Worm (Caenorhabditis elegans) whole organism, L4 larva: Measurements from ENCODE around the gene srh-220.

Experiments
- F44E2.7 ChIP-seq: fragments of 200-800 bp; sonication (Bioruptor generic); IDR thresholded peaks from 2 replicates; pipeline ENCODE4 v2.1.2; 2022; ENCODE audit warnings: missing genetic modification characterization, missing compliant biosample characterization
- T20F7.1 ChIP-seq: fragments of 200-800 bp; sonication (Bioruptor generic); optimal IDR thresholded peaks from 2 replicates; lab custom pipeline; 2018; ENCODE audit warnings: mild to moderate bottlenecking, missing genetic modification characterization, missing compliant biosample characterization
- T26A8.4 ChIP-seq: fragments of 200-800 bp; sonication (Bioruptor generic); IDR thresholded peaks from 2 replicates; pipeline ENCODE4 v1.3.6; 2022; ENCODE audit warnings: missing genetic modification characterization, missing compliant biosample characterization
- Y105C5A.15 ChIP-seq: fragments of 200-800 bp; sonication (Bioruptor generic); IDR thresholded peaks from 2 replicates; pipeline ENCODE4 v1.3.6; 2022; ENCODE audit warnings: missing genetic modification characterization, missing compliant biosample characterization
- Y48G9A.11 ChIP-seq: fragments of 200-800 bp; sonication (Bioruptor generic); IDR thresholded peaks from 2 replicates; pipeline ENCODE4 v1.3.6; 2022; ENCODE audit warnings: missing genetic modification reagents, missing genetic modification characterization, missing compliant biosample characterization
- ZK337.2 ChIP-seq: fragments of 200-800 bp; sonication (Bioruptor generic); IDR thresholded peaks from 2 replicates; pipeline ENCODE4 v1.3.6; 2022; ENCODE audit warnings: missing genetic modification reagents, missing genetic modification characterization, missing compliant biosample characterization
- aha-1 ChIP-seq: fragments of 150-350 bp; peaks from one replicate; lab custom pipeline; 2014; ENCODE audit warnings: missing biosample characterization, missing genetic modification characterization
- aly-2 ChIP-seq: sonication (generic microtip); optimal IDR thresholded peaks from 2 replicates; lab custom pipeline; 2018; ENCODE audit warnings: missing biosample characterization, missing genetic modification characterization
- ceh-28 ChIP-seq: fragments of 150-350 bp; optimal IDR thresholded peaks from 2 replicates; lab custom pipeline; 2014; ENCODE audit warnings: missing biosample characterization, missing genetic modification reagents, missing genetic modification characterization
- ceh-62 ChIP-seq: sonication (generic microtip); optimal IDR thresholded peaks from 2 replicates; lab custom pipeline; 2017; ENCODE audit warnings: missing biosample characterization, missing genetic modification characterization
- ces-1 ChIP-seq: fragments of 150-350 bp; sonication (generic microtip); optimal IDR thresholded peaks from 4 replicates; lab custom pipeline; 2014; ENCODE audit warnings: missing biosample characterization, missing genetic modification reagents, missing genetic modification characterization
- cey-2 ChIP-seq: sonication (generic microtip); optimal IDR thresholded peaks from 3 replicates; lab custom pipeline; 2017; ENCODE audit warnings: missing genetic modification characterization, mild to moderate bottlenecking, missing compliant biosample characterization, antibody characterized with exemption, borderline replicate concordance; ENCODE audit not compliant: insufficient read depth
- daf-8 ChIP-seq: fragments of 200-800 bp; sonication (Bioruptor generic); IDR thresholded peaks from 2 replicates; pipeline ENCODE4 v1.3.6; 2022; ENCODE audit warnings: missing genetic modification characterization, missing compliant biosample characterization
- dmd-8 ChIP-seq: fragments of 200-800 bp; sonication (Bioruptor generic); IDR thresholded peaks from 2 replicates; pipeline ENCODE4 v1.3.6; 2022; ENCODE audit warnings: missing genetic modification characterization, missing compliant biosample characterization
- dmd-9 ChIP-seq: fragments of 200-800 bp; sonication (Bioruptor generic); IDR thresholded peaks from 2 replicates; pipeline ENCODE4 v1.3.6; 2022; ENCODE audit warnings: missing genetic modification reagents, missing genetic modification characterization, missing compliant biosample characterization
- dve-1 ChIP-seq: sonication (generic microtip); optimal IDR thresholded peaks from 2 replicates; lab custom pipeline; 2017; ENCODE audit warnings: antibody characterized with exemption, mild to moderate bottlenecking, missing genetic modification characterization, missing compliant biosample characterization; ENCODE audit not compliant: insufficient read depth
- egl-27 ChIP-seq: sonication (generic microtip); optimal IDR thresholded peaks from 3 replicates; lab custom pipeline; 2017; ENCODE audit warnings: missing biosample characterization, missing genetic modification reagents, missing genetic modification characterization
- fos-1 ChIP-seq: fragments of 150-350 bp; optimal IDR thresholded peaks from 2 replicates; lab custom pipeline; 2014; ENCODE audit warnings: missing biosample characterization, missing genetic modification characterization
- gei-8 ChIP-seq: fragments of 200-800 bp; sonication (Bioruptor generic); optimal IDR thresholded peaks from 2 replicates; lab custom pipeline; 2018; ENCODE audit warnings: mild to moderate bottlenecking, missing genetic modification characterization, missing compliant biosample characterization
- hif-1 ChIP-seq, 2 experiments: sonication (generic microtip); optimal IDR thresholded peaks; 2 replicates each; lab custom pipeline; 2016 to 2017; ENCODE audit warnings: missing compliant biosample characterization in 2 of 2, missing genetic modification characterization in 2 of 2, missing genetic modification reagents in 2 of 2, missing genotype in 2 of 2, mild to moderate bottlenecking in 1 of 2
- lim-7 ChIP-seq: fragments of 200-800 bp; sonication (Bioruptor generic); IDR thresholded peaks from 2 replicates; pipeline ENCODE4 v1.3.6; 2022; ENCODE audit warnings: missing genetic modification characterization, missing compliant biosample characterization
- lin-15B ChIP-seq: fragments of 150-350 bp; sonication (generic microtip); optimal IDR thresholded peaks from 3 replicates; lab custom pipeline; 2014; ENCODE audit warnings: missing biosample characterization, missing genetic modification characterization
- lsy-2 ChIP-seq, 2 experiments: fragments of 150-350 bp in 1 of 2; sonication (generic microtip) in 1 of 2; optimal IDR thresholded peaks; 2 replicates each; lab custom pipeline; 2014 to 2017; ENCODE audit warnings: missing biosample characterization in 2 of 2, missing genetic modification characterization in 2 of 2
- madf-5 ChIP-seq, 2 experiments: fragments of 200-800 bp; sonication (Bioruptor generic); IDR thresholded peaks; 2 replicates each; pipeline ENCODE4 v1.3.6; 2022; ENCODE audit warnings: missing compliant biosample characterization in 2 of 2, missing genetic modification characterization in 2 of 2
- madf-9 ChIP-seq: fragments of 200-800 bp; sonication (Bioruptor generic); conservative IDR thresholded peaks from 2 replicates; pipeline ENCODE4 v1.3.6; 2022; ENCODE audit warnings: missing genetic modification reagents, missing genetic modification characterization, missing compliant biosample characterization
- mdt-29 ChIP-seq: fragments of 200-800 bp; sonication (Bioruptor generic); IDR thresholded peaks from 2 replicates; pipeline ENCODE4 v1.3.6; 2022; ENCODE audit warnings: missing genetic modification reagents, missing genetic modification characterization, missing compliant biosample characterization
- mxl-2 ChIP-seq: fragments of 200-800 bp; sonication (Bioruptor generic); conservative IDR thresholded peaks from 2 replicates; pipeline ENCODE4 v1.3.6; 2022; ENCODE audit warnings: missing genetic modification reagents, missing genetic modification characterization, missing compliant biosample characterization
- nhr-102 ChIP-seq: sonication (generic microtip); optimal IDR thresholded peaks from 2 replicates; lab custom pipeline; 2016; ENCODE audit warnings: mild to moderate bottlenecking, missing genetic modification characterization, moderate library complexity, missing compliant biosample characterization
- nhr-11 ChIP-seq: fragments of 150-350 bp; optimal IDR thresholded peaks from 2 replicates; lab custom pipeline; 2014; ENCODE audit warnings: missing biosample characterization, missing genetic modification characterization
- nhr-111 ChIP-seq: fragments of 200-800 bp; sonication (Bioruptor generic); optimal IDR thresholded peaks from 2 replicates; lab custom pipeline; 2018; ENCODE audit warnings: mild to moderate bottlenecking, missing genetic modification characterization, missing compliant biosample characterization
- nhr-42 ChIP-seq: fragments of 200-800 bp; sonication (Bioruptor generic); IDR thresholded peaks from 2 replicates; pipeline ENCODE4 v1.3.6; 2022; ENCODE audit warnings: missing genetic modification characterization, missing compliant biosample characterization
- nhr-48 ChIP-seq: sonication (generic microtip); optimal IDR thresholded peaks from 2 replicates; lab custom pipeline; 2016; ENCODE audit warnings: mild to moderate bottlenecking, missing genetic modification characterization, missing compliant biosample characterization
- nhr-6 ChIP-seq: fragments of 150-350 bp; optimal IDR thresholded peaks from 2 replicates; lab custom pipeline; 2014; ENCODE audit warnings: missing biosample characterization, missing genetic modification characterization
- pha-4 ChIP-seq, 2 experiments: fragments of 150-350 bp in 1 of 2; fragments of 200-800 bp in 1 of 2; sonication (Bioruptor generic) in 1 of 2; IDR thresholded peaks in 1 of 2; optimal IDR thresholded peaks in 1 of 2; 2 replicates each; pipeline versions ENCODE4 v1.3.6 to Lab custom; 2014 to 2022; ENCODE audit warnings: missing genetic modification characterization in 2 of 2, missing genetic modification reagents in 2 of 2, missing biosample characterization in 1 of 2, missing compliant biosample characterization in 1 of 2
- php-3 ChIP-seq: fragments of 200-800 bp; sonication (Bioruptor generic); IDR thresholded peaks from 2 replicates; pipeline ENCODE4 v1.3.6; 2022; ENCODE audit warnings: missing genetic modification reagents, missing genetic modification characterization, missing compliant biosample characterization
- pqm-1 ChIP-seq: sonication (generic microtip); optimal IDR thresholded peaks from 2 replicates; lab custom pipeline; 2017; ENCODE audit warnings: missing biosample characterization, missing genetic modification characterization
- sdz-12 ChIP-seq: fragments of 200-800 bp; sonication (Bioruptor generic); optimal IDR thresholded peaks from 2 replicates; lab custom pipeline; 2018; ENCODE audit warnings: mild to moderate bottlenecking, missing genetic modification characterization, missing compliant biosample characterization
- set-16 ChIP-seq: fragments of 200-800 bp; sonication (Bioruptor generic); IDR thresholded peaks from 2 replicates; pipeline ENCODE4 v1.3.6; 2022; ENCODE audit warnings: missing genetic modification reagents, missing genetic modification characterization, missing compliant biosample characterization
- snpc-1.2 ChIP-seq: fragments of 200-800 bp; sonication (Bioruptor generic); IDR thresholded peaks from 2 replicates; pipeline ENCODE4 v1.3.6; 2022; ENCODE audit warnings: missing genetic modification reagents, missing genetic modification characterization, missing compliant biosample characterization
- spr-1 ChIP-seq: sonication (generic microtip); optimal IDR thresholded peaks from 2 replicates; lab custom pipeline; 2016; ENCODE audit warnings: mild to moderate bottlenecking, missing genetic modification characterization, missing compliant biosample characterization
- spr-3 ChIP-seq: fragments of 200-800 bp; sonication (Bioruptor generic); optimal IDR thresholded peaks from 2 replicates; lab custom pipeline; 2018; ENCODE audit warnings: mild to moderate bottlenecking, missing genetic modification characterization, missing compliant biosample characterization
- tag-97 ChIP-seq: fragments of 200-800 bp; sonication (Bioruptor generic); IDR thresholded peaks from 2 replicates; pipeline ENCODE4 v1.3.6; 2022; ENCODE audit warnings: missing genetic modification characterization, missing compliant biosample characterization
- unc-62 ChIP-seq, 3 experiments: fragments of 150-350 bp in 1 of 3; sonication (generic microtip); optimal IDR thresholded peaks in 2 of 3; peaks in 1 of 3; 1 replicate in 1 of 3; 2 replicates in 2 of 3; lab custom pipeline; 2014 to 2017; ENCODE audit warnings: missing biosample characterization in 3 of 3, missing genetic modification characterization in 3 of 3, missing genetic modification reagents in 3 of 3, missing genotype in 1 of 3
- zfp-2 ChIP-seq: sonication (generic microtip); optimal IDR thresholded peaks from 2 replicates; lab custom pipeline; 2016; ENCODE audit warnings: mild to moderate bottlenecking, missing genetic modification characterization, missing compliant biosample characterization
- zip-11 ChIP-seq: fragments of 200-800 bp; sonication (Bioruptor generic); IDR thresholded peaks from 2 replicates; pipeline ENCODE4 v1.3.6; 2022; ENCODE audit warnings: missing genetic modification characterization, missing compliant biosample characterization
- zip-2 ChIP-seq: fragments of 150-350 bp; optimal IDR thresholded peaks from 2 replicates; lab custom pipeline; 2014; ENCODE audit warnings: missing biosample characterization, missing genetic modification characterization

Gene srh-220

ce11 chrIV:4016723-4017122 is 38.9 kb upstream of the srh-220 start:
- TF ChIP-seq nhr-102 (tag; lab: Kevin White, UChicago) (no peak), nhr-6 (tag; lab: Kevin White, UChicago) (no peak), hif-1 (tag; optimal IDR thresholded peaks at IDR 0.05; lab: Kevin White, UChicago) (no peak), aly-2 (tag; lab: Kevin White, UChicago) (no peak), dmd-9 (GFP tag; lab: Robert Waterston, UW) (0 out of 2 replicates have a peak, but pooled peaks have one; percentile 53), snpc-1.2 (GFP tag; lab: Robert Waterston, UW) (peak; percentile 6; the same call in 1 of the 2 replicates), madf-5 (GFP tag; IDR thresholded peaks at IDR 0.05; lab: Robert Waterston, UW) (no peak), madf-9 (GFP tag; lab: Robert Waterston, UW) (no peak), set-16 (GFP tag; lab: Robert Waterston, UW) (peak; percentile 84), Y48G9A.11 (GFP tag; lab: Robert Waterston, UW) (no peak; the same call in 1 of the 2 replicates), php-3 (GFP tag; lab: Robert Waterston, UW) (no peak), fos-1 (tag; lab: Kevin White, UChicago) (no peak), spr-3 (GFP tag; lab: Kevin White, UChicago) (no peak), T20F7.1 (GFP tag; lab: Kevin White, UChicago) (no peak)
- TF ChIP-seq, all 104 proteins: peak for 3

DNA sequence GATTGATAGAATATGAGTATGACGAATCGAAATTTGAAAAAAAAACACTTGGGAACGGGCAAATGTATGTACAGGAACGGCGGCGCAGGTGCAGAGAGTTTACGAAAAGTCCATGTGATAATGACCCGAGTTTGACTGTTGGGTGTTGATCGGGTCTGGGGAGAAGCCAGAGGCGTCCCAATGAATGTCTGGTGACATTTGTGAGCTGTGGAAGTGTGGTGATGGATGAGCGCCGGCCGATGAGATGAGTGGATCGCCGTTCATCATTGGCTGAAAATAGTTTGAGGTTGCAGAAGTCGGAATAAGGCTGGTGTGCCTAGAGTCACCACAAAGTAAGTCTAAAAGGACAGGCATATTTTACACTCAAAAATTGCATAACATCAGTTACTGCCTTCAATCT is 37.8 kb upstream of the srh-220 start:
- TF ChIP-seq aha-1 (tag; lab: Kevin White, UChicago) (peak; percentile 82), unc-62 (GFP tag; optimal IDR thresholded peaks at IDR 0.05 in 1 of 2; lab: Kevin White, UChicago) (peak in 1 of 2 experiments; percentile 97), unc-62 (tag; optimal IDR thresholded peaks at IDR 0.05; lab: Kevin White, UChicago) (no peak), dmd-8 (GFP tag; lab: Robert Waterston, UW) (no peak)

- 0 out of 2 replicates have a peak, but pooled peaks have one; percentile 17 for TF ChIP-seq nhr-42 (GFP tag; lab: Robert Waterston, UW)
- TF ChIP-seq daf-8 (GFP tag; lab: Robert Waterston, UW), result no peak
- TF ChIP-seq spr-1, result no peak
- no peak for TF ChIP-seq dve-1 (tag; lab: Kevin White, UChicago)
- no peak for TF ChIP-seq zfp-2 (tag; lab: Kevin White, UChicago)
- no peak for TF ChIP-seq cey-2 (tag; lab: Kevin White, UChicago)
- TF ChIP-seq ZK337.2 (GFP tag; lab: Robert Waterston, UW), result no peak
- TF ChIP-seq nhr-48, result no peak
- TF ChIP-seq nhr-102 (tag; lab: Kevin White, UChicago), result peak; percentile 42
- no peak for TF ChIP-seq egl-27 (tag; lab: Kevin White, UChicago)
- TF ChIP-seq lim-7 (GFP tag; lab: Robert Waterston, UW), result peak; percentile 51; the same call in 1 of the 2 replicates
- no peak for TF ChIP-seq mxl-2 (GFP tag; lab: Robert Waterston, UW)
- TF ChIP-seq Y105C5A.15 (GFP tag; lab: Robert Waterston, UW), result no peak
- TF ChIP-seq nhr-111 (GFP tag; lab: Kevin White, UChicago), result no peak
- 0 out of 2 replicates have a peak, but pooled peaks have one; percentile 13 for TF ChIP-seq pha-4 (GFP tag; IDR thresholded peaks at IDR 0.05; lab: Robert Waterston, UW)
- TF ChIP-seq pha-4 (tag; optimal IDR thresholded peaks at IDR 0.05; lab: Kevin White, UChicago), result no peak
- no peak for TF ChIP-seq tag-97 (GFP tag; lab: Robert Waterston, UW)
- no peak for TF ChIP-seq mdt-29 (GFP tag; lab: Robert Waterston, UW)
- no peak for TF ChIP-seq zip-11 (GFP tag; lab: Robert Waterston, UW)
- no peak for TF ChIP-seq nhr-11 (tag; lab: Kevin White, UChicago)
- no peak for TF ChIP-seq pqm-1 (tag; lab: Kevin White, UChicago)
- no peak for TF ChIP-seq gei-8 (GFP tag; lab: Kevin White, UChicago)
- TF ChIP-seq aly-2 (tag; lab: Kevin White, UChicago), result no peak
- TF ChIP-seq zip-2 (tag; lab: Kevin White, UChicago), result no peak
- 0 out of 2 replicates have a peak, but pooled peaks have one; percentile 39 for TF ChIP-seq F44E2.7 (GFP tag; lab: Robert Waterston, UW)
- TF ChIP-seq Y48G9A.11 (GFP tag; lab: Robert Waterston, UW), result peak; percentile 57; the same call in 1 of the 2 replicates
- TF ChIP-seq lin-15B (tag; lab: Kevin White, UChicago), result no peak
- no peak for TF ChIP-seq ces-1 (GFP tag; lab: Kevin White, UChicago)
- no peak for TF ChIP-seq lsy-2 (tag; optimal IDR thresholded peaks at IDR 0.05; lab: Kevin White, UChicago)
- no peak for TF ChIP-seq ceh-62 (tag; lab: Kevin White, UChicago)
- TF ChIP-seq ceh-28, result no peak
- TF ChIP-seq T26A8.4 (GFP tag; lab: Robert Waterston, UW), result peak; percentile 76
- no peak for TF ChIP-seq sdz-12 (GFP tag; lab: Kevin White, UChicago)
Observed at ce11 chrIV:4014341-4014826, 36.6 kb upstream of the srh-220 start.
